Worm (Caenorhabditis elegans) whole organism, L4 larva: ENCODE data around the gene F35H8.2.

ENCODE experiments used
- F26F4.8 ChIP-seq: fragments of 200-800 bp; sonication (Bioruptor generic); conservative IDR thresholded peaks from 2 replicates; pipeline ENCODE4 v1.3.6; 2022; ENCODE audit warnings: missing genetic modification characterization, missing compliant biosample characterization
- F37D6.2 ChIP-seq: sonication (generic microtip); optimal IDR thresholded peaks from 2 replicates; lab custom pipeline; 2016; ENCODE audit warnings: mild to moderate bottlenecking, missing genetic modification characterization, missing compliant biosample characterization
- F49E8.2 ChIP-seq: sonication (generic microtip); optimal IDR thresholded peaks from 2 replicates; lab custom pipeline; 2016; ENCODE audit warnings: missing compliant biosample characterization, mild to moderate bottlenecking, missing genetic modification characterization, borderline replicate concordance
- T20F7.1 ChIP-seq: fragments of 200-800 bp; sonication (Bioruptor generic); optimal IDR thresholded peaks from 2 replicates; lab custom pipeline; 2018; ENCODE audit warnings: mild to moderate bottlenecking, missing genetic modification characterization, missing compliant biosample characterization
- T26A8.4 ChIP-seq: fragments of 200-800 bp; sonication (Bioruptor generic); IDR thresholded peaks from 2 replicates; pipeline ENCODE4 v1.3.6; 2022; ENCODE audit warnings: missing genetic modification characterization, missing compliant biosample characterization
- Y105C5A.15 ChIP-seq: fragments of 200-800 bp; sonication (Bioruptor generic); IDR thresholded peaks from 2 replicates; pipeline ENCODE4 v1.3.6; 2022; ENCODE audit warnings: missing genetic modification characterization, missing compliant biosample characterization
- Y48G9A.11 ChIP-seq: fragments of 200-800 bp; sonication (Bioruptor generic); IDR thresholded peaks from 2 replicates; pipeline ENCODE4 v1.3.6; 2022; ENCODE audit warnings: missing genetic modification reagents, missing genetic modification characterization, missing compliant biosample characterization
- ceh-44 ChIP-seq: fragments of 200-800 bp; sonication (Bioruptor generic); IDR thresholded peaks from 2 replicates; pipeline ENCODE4 v1.3.6; 2022; ENCODE audit warnings: missing genetic modification reagents, missing genetic modification characterization, missing compliant biosample characterization
- ceh-82 ChIP-seq: sonication (generic microtip); optimal IDR thresholded peaks from 2 replicates; lab custom pipeline; 2017; ENCODE audit warnings: missing biosample characterization, missing genetic modification characterization
- ces-1 ChIP-seq: fragments of 150-350 bp; sonication (generic microtip); optimal IDR thresholded peaks from 4 replicates; lab custom pipeline; 2014; ENCODE audit warnings: missing biosample characterization, missing genetic modification reagents, missing genetic modification characterization
- dmd-9 ChIP-seq: fragments of 200-800 bp; sonication (Bioruptor generic); IDR thresholded peaks from 2 replicates; pipeline ENCODE4 v1.3.6; 2022; ENCODE audit warnings: missing genetic modification reagents, missing genetic modification characterization, missing compliant biosample characterization
- duxl-1 ChIP-seq: sonication (generic microtip); optimal IDR thresholded peaks from 2 replicates; lab custom pipeline; 2016; ENCODE audit warnings: mild to moderate bottlenecking, missing genetic modification characterization, moderate library complexity, missing compliant biosample characterization; ENCODE audit not compliant: poor library complexity
- dve-1 ChIP-seq: sonication (generic microtip); optimal IDR thresholded peaks from 2 replicates; lab custom pipeline; 2017; ENCODE audit warnings: antibody characterized with exemption, mild to moderate bottlenecking, missing genetic modification characterization, missing compliant biosample characterization; ENCODE audit not compliant: insufficient read depth
- hlh-30 ChIP-seq: sonication (generic microtip); optimal IDR thresholded peaks from 2 replicates; lab custom pipeline; 2017; ENCODE audit warnings: antibody characterized with exemption, mild to moderate bottlenecking, missing genetic modification characterization, missing compliant biosample characterization; ENCODE audit not compliant: insufficient read depth
- lin-1 ChIP-seq: fragments of 200-800 bp; sonication (Bioruptor generic); IDR thresholded peaks from 2 replicates; pipeline ENCODE4 v1.3.6; 2022; ENCODE audit warnings: missing genetic modification reagents, missing genetic modification characterization, missing compliant biosample characterization
- lin-38 ChIP-seq: fragments of 200-800 bp; sonication (Bioruptor generic); IDR thresholded peaks from 2 replicates; pipeline ENCODE4 v1.3.6; 2022; ENCODE audit warnings: missing genetic modification reagents, missing genetic modification characterization, missing compliant biosample characterization
- lir-3 ChIP-seq: sonication (generic microtip); optimal IDR thresholded peaks from 2 replicates; lab custom pipeline; 2016; ENCODE audit warnings: mild to moderate bottlenecking, missing genetic modification characterization, missing compliant biosample characterization
- lsy-2 ChIP-seq, 2 experiments: fragments of 150-350 bp in 1 of 2; sonication (generic microtip) in 1 of 2; optimal IDR thresholded peaks; 2 replicates each; lab custom pipeline; 2014 to 2017; ENCODE audit warnings: missing biosample characterization in 2 of 2, missing genetic modification characterization in 2 of 2
- madf-9 ChIP-seq: fragments of 200-800 bp; sonication (Bioruptor generic); conservative IDR thresholded peaks from 2 replicates; pipeline ENCODE4 v1.3.6; 2022; ENCODE audit warnings: missing genetic modification reagents, missing genetic modification characterization, missing compliant biosample characterization
- mdt-29 ChIP-seq: fragments of 200-800 bp; sonication (Bioruptor generic); IDR thresholded peaks from 2 replicates; pipeline ENCODE4 v1.3.6; 2022; ENCODE audit warnings: missing genetic modification reagents, missing genetic modification characterization, missing compliant biosample characterization
- mep-1 ChIP-seq: fragments of 150-350 bp; sonication (generic microtip); optimal IDR thresholded peaks from 3 replicates; lab custom pipeline; 2014; ENCODE audit warnings: missing biosample characterization, missing genetic modification characterization
- mes-2 ChIP-seq: sonication (generic microtip); optimal IDR thresholded peaks from 2 replicates; lab custom pipeline; 2016; ENCODE audit warnings: missing genotype, mild to moderate bottlenecking, missing genetic modification characterization, missing compliant biosample characterization; ENCODE audit not compliant: poor library complexity, severe bottlenecking
- mxl-3 ChIP-seq: fragments of 200-800 bp; sonication (Bioruptor generic); optimal IDR thresholded peaks from 2 replicates; lab custom pipeline; 2018; ENCODE audit warnings: mild to moderate bottlenecking, missing genetic modification characterization, missing compliant biosample characterization
- nhr-11 ChIP-seq: fragments of 150-350 bp; optimal IDR thresholded peaks from 2 replicates; lab custom pipeline; 2014; ENCODE audit warnings: missing biosample characterization, missing genetic modification characterization
- nhr-111 ChIP-seq: fragments of 200-800 bp; sonication (Bioruptor generic); optimal IDR thresholded peaks from 2 replicates; lab custom pipeline; 2018; ENCODE audit warnings: mild to moderate bottlenecking, missing genetic modification characterization, missing compliant biosample characterization
- nhr-237 ChIP-seq: sonication (generic microtip); optimal IDR thresholded peaks from 2 replicates; lab custom pipeline; 2017; ENCODE audit warnings: missing biosample characterization, missing genetic modification characterization
- nhr-28 ChIP-seq: fragments of 150-350 bp; optimal IDR thresholded peaks from 2 replicates; lab custom pipeline; 2014; ENCODE audit warnings: missing biosample characterization, missing genetic modification characterization
- nhr-77 ChIP-seq: fragments of 150-350 bp; optimal IDR thresholded peaks from 2 replicates; lab custom pipeline; 2014; ENCODE audit warnings: missing biosample characterization, missing genetic modification characterization
- saeg-2 ChIP-seq: fragments of 200-800 bp; sonication (Bioruptor generic); IDR thresholded peaks from 2 replicates; pipeline ENCODE4 v1.3.6; 2022; ENCODE audit warnings: missing genetic modification reagents, missing genetic modification characterization, missing compliant biosample characterization
- sdz-12 ChIP-seq: fragments of 200-800 bp; sonication (Bioruptor generic); optimal IDR thresholded peaks from 2 replicates; lab custom pipeline; 2018; ENCODE audit warnings: mild to moderate bottlenecking, missing genetic modification characterization, missing compliant biosample characterization
- skn-1 ChIP-seq: fragments of 150-350 bp; optimal IDR thresholded peaks from 2 replicates; lab custom pipeline; 2014; ENCODE audit warnings: missing biosample characterization, missing genetic modification characterization
- snpc-4 ChIP-seq: fragments of 150-350 bp; optimal IDR thresholded peaks from 2 replicates; lab custom pipeline; 2014; ENCODE audit warnings: missing biosample characterization, missing genetic modification characterization
- spr-3 ChIP-seq: fragments of 200-800 bp; sonication (Bioruptor generic); optimal IDR thresholded peaks from 2 replicates; lab custom pipeline; 2018; ENCODE audit warnings: mild to moderate bottlenecking, missing genetic modification characterization, missing compliant biosample characterization
- tag-97 ChIP-seq: fragments of 200-800 bp; sonication (Bioruptor generic); IDR thresholded peaks from 2 replicates; pipeline ENCODE4 v1.3.6; 2022; ENCODE audit warnings: missing genetic modification characterization, missing compliant biosample characterization
- tra-1 ChIP-seq: fragments of 200-800 bp; sonication (Bioruptor generic); IDR thresholded peaks from 2 replicates; pipeline ENCODE4 v1.3.6; 2022; ENCODE audit warnings: missing genetic modification reagents, missing genetic modification characterization, missing compliant biosample characterization
- unc-130 ChIP-seq: sonication (generic microtip); optimal IDR thresholded peaks from 2 replicates; lab custom pipeline; 2016; ENCODE audit warnings: missing genetic modification reagents, missing genetic modification characterization, missing compliant biosample characterization
- zfp-3 ChIP-seq: fragments of 200-800 bp; sonication (Bioruptor generic); conservative IDR thresholded peaks from 2 replicates; pipeline ENCODE4 v1.3.6; 2022; ENCODE audit warnings: missing genetic modification reagents, missing genetic modification characterization, missing compliant biosample characterization
- zip-2 ChIP-seq: fragments of 150-350 bp; optimal IDR thresholded peaks from 2 replicates; lab custom pipeline; 2014; ENCODE audit warnings: missing biosample characterization, missing genetic modification characterization

F35H8.2 gene

ce11 chrII:9591071-9591470 lies 35.8 kb downstream of the F35H8.2 start, which contains the start of the genes E02H1.1 and tag-124 (continued):
- TF ChIP-seq nhr-237 (tag; lab: Kevin White, UChicago) (no peak), F49E8.2 (peak; percentile 45), F37D6.2 (no peak), sdz-12 (no peak), skn-1 (no peak), zip-2 (tag; lab: Kevin White, UChicago) (peak; percentile 78), nhr-11 (tag; lab: Kevin White, UChicago) (peak; percentile 87), lin-38 (GFP tag; lab: Robert Waterston, UW) (peak; percentile 62), hlh-30 (tag; lab: Kevin White, UChicago) (peak; percentile 42), unc-130 (GFP tag; lab: Kevin White, UChicago) (peak; percentile 84), tra-1 (GFP tag; lab: Robert Waterston, UW) (peak; percentile 65; the same call in 1 of the 2 replicates), lir-3 (tag; lab: Kevin White, UChicago) (no peak), mxl-3 (GFP tag; lab: Kevin White, UChicago) (peak; percentile 32), dmd-9 (GFP tag; lab: Robert Waterston, UW) (peak; percentile 93), nhr-28 (peak; percentile 35), mes-2 (tag; lab: Kevin White, UChicago) (peak; percentile 99), duxl-1 (tag; lab: Kevin White, UChicago) (peak; percentile 86), Y48G9A.11 (GFP tag; lab: Robert Waterston, UW) (peak; percentile 70; the same call in 1 of the 2 replicates), lsy-2 (tag; optimal IDR thresholded peaks at IDR 0.05; lab: Kevin White, UChicago) (peak in 1 of 2 experiments; percentile 89), dve-1 (peak; percentile 66), F26F4.8 (no peak)

ce11 chrII:9592737-9593136 lies 37.4 kb downstream of the F35H8.2 start, which contains the start of gene parp-2:
Gene parp-2 (plus strand): TSS chrII:9593037.
- no peak for TF ChIP-seq mdt-29 (GFP tag; lab: Robert Waterston, UW)
- no peak for TF ChIP-seq Y105C5A.15 (GFP tag; lab: Robert Waterston, UW)
- TF ChIP-seq lir-3 (tag; lab: Kevin White, UChicago): no peak
- no peak for TF ChIP-seq nhr-111 (GFP tag; lab: Kevin White, UChicago)
- no peak for TF ChIP-seq T26A8.4 (GFP tag; lab: Robert Waterston, UW)
- no peak for TF ChIP-seq dve-1
- TF ChIP-seq zfp-3 (GFP tag; lab: Robert Waterston, UW): no peak
- TF ChIP-seq mep-1 (tag; lab: Kevin White, UChicago): no peak
- no peak for TF ChIP-seq mxl-3 (GFP tag; lab: Kevin White, UChicago)
- no peak for TF ChIP-seq lin-38 (GFP tag; lab: Robert Waterston, UW)
- TF ChIP-seq nhr-77 (tag; lab: Kevin White, UChicago): no peak
- TF ChIP-seq spr-3: no peak
- TF ChIP-seq T20F7.1 (GFP tag; lab: Kevin White, UChicago): no peak
- no peak for TF ChIP-seq ceh-82 (tag; lab: Kevin White, UChicago)

- no peak for TF ChIP-seq tag-97 (GFP tag; lab: Robert Waterston, UW)
- no peak for TF ChIP-seq F37D6.2
- no peak for TF ChIP-seq ceh-44
- no peak for TF ChIP-seq ces-1
- no peak for TF ChIP-seq snpc-4
- no peak for TF ChIP-seq zfp-3 (GFP tag; lab: Robert Waterston, UW)
- no peak for TF ChIP-seq saeg-2
- TF ChIP-seq madf-9: no peak
- TF ChIP-seq lin-38 (GFP tag; lab: Robert Waterston, UW): no peak
- TF ChIP-seq lin-1 (GFP tag; lab: Robert Waterston, UW): no peak
Measured at ce11 chrII:9594924-9595323, 39.6 kb downstream of the F35H8.2 start, which contains the start of gene E02H1.5. Gene E02H1.5 (plus strand): TSS chrII:9595224.
